Worm (Caenorhabditis elegans) whole organism, L1 larva: Measurements from ENCODE around the gene fbxa-209.

ENCODE experiments used
- ceh-82 ChIP-seq, 3 experiments: fragments of 150-350 bp in 1 of 3; sonication (generic microtip) in 2 of 3; optimal IDR thresholded peaks; 2 replicates each; lab custom pipeline; 2014 to 2017; ENCODE audit warnings: missing biosample characterization in 3 of 3, missing genetic modification characterization in 3 of 3
- ces-1 ChIP-seq: fragments of 150-350 bp; optimal IDR thresholded peaks from 2 replicates; lab custom pipeline; 2014; ENCODE audit warnings: missing biosample characterization, missing genetic modification reagents, missing genetic modification characterization
- fos-1 ChIP-seq: fragments of 150-350 bp; optimal IDR thresholded peaks from 2 replicates; lab custom pipeline; 2014; ENCODE audit warnings: missing biosample characterization, missing genetic modification characterization
- hpl-2 ChIP-seq: fragments of 150-350 bp; optimal IDR thresholded peaks from 2 replicates; lab custom pipeline; 2014; ENCODE audit warnings: missing biosample characterization, missing genetic modification reagents, missing genetic modification characterization
- nhr-20 ChIP-seq: sonication (generic microtip); optimal IDR thresholded peaks from 2 replicates; lab custom pipeline; 2016; ENCODE audit warnings: mild to moderate bottlenecking, missing genetic modification characterization, missing compliant biosample characterization
- nhr-237 ChIP-seq: fragments of 150-350 bp; optimal IDR thresholded peaks from 2 replicates; lab custom pipeline; 2014; ENCODE audit warnings: missing biosample characterization, missing genetic modification characterization
- skn-1 ChIP-seq: fragments of 150-350 bp; optimal IDR thresholded peaks from 2 replicates; lab custom pipeline; 2014; ENCODE audit warnings: missing biosample characterization, missing genetic modification characterization
- unc-62 ChIP-seq: fragments of 150-350 bp; optimal IDR thresholded peaks from 2 replicates; lab custom pipeline; 2014; ENCODE audit warnings: missing biosample characterization, missing genetic modification reagents, missing genetic modification characterization
- vab-15 ChIP-seq: sonication (generic microtip); optimal IDR thresholded peaks from 2 replicates; lab custom pipeline; 2017; ENCODE audit warnings: missing genotype, mild to moderate bottlenecking, missing genetic modification characterization, missing compliant biosample characterization

DNA sequence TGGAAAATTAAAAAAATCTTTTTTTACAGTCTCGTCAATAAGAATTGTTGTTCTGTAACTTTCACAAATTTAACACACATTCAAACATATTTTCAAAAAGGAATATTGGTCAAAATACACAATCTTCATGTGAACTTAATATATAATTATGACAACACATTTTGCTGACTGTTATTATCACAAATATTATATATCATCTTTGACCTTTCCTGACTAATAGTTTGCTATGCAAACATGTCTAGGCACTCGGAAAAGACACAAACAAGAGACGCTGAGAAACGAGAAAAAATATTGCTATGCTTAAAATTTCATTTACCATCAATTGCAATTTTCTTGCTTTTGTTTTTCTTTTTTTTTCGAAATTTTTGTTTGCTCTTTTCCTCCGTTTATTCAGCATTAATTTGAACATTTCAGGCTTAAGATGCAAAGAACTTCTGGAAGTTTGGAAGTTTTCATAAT, 25.0 kb downstream of the fbxa-209 start, which contains the start of gene fbxa-135:
- TF ChIP-seq fos-1 (no peak), nhr-20 (tag; lab: Kevin White, UChicago) (no peak), vab-15 (tag; lab: Kevin White, UChicago) (no peak), ceh-82 (tag; optimal IDR thresholded peaks at IDR 0.05; lab: Kevin White, UChicago) (no peak), skn-1 (tag; lab: Kevin White, UChicago) (no peak), unc-62 (no peak), nhr-237 (tag; lab: Kevin White, UChicago) (no peak), ces-1 (no peak), hpl-2 (GFP tag; lab: Kevin White, UChicago) (no peak)
